Worm (Caenorhabditis elegans) whole organism, L1 larva: Measurements from ENCODE around the gene M04G7.5.

Experiments used
- dpl-1 ChIP-seq, 3 experiments: fragments of 150-350 bp in 2 of 3; sonication (generic microtip) in 1 of 3; optimal IDR thresholded peaks; 2 replicates each; lab custom pipeline; 2014 to 2017; ENCODE audit warnings: missing biosample characterization in 3 of 3, missing genetic modification characterization in 3 of 3, missing genetic modification reagents in 3 of 3
- elt-2 ChIP-seq: sonication (generic microtip); optimal IDR thresholded peaks from 2 replicates; lab custom pipeline; 2016; ENCODE audit warnings: missing genetic modification characterization, mild to moderate bottlenecking, inconsistent platforms, missing compliant biosample characterization, missing genetic modification reagents
- fkh-10 ChIP-seq: sonication (generic microtip); optimal IDR thresholded peaks from 2 replicates; lab custom pipeline; 2017; ENCODE audit warnings: missing biosample characterization, missing genetic modification reagents, missing genetic modification characterization
- skn-1 ChIP-seq: fragments of 150-350 bp; optimal IDR thresholded peaks from 2 replicates; lab custom pipeline; 2014; ENCODE audit warnings: missing biosample characterization, missing genetic modification characterization
- snu-23 ChIP-seq: sonication (generic microtip); optimal IDR thresholded peaks from 2 replicates; lab custom pipeline; 2016; ENCODE audit warnings: missing genetic modification characterization, missing compliant biosample characterization

- no peak for TF ChIP-seq dpl-1 (GFP tag; optimal IDR thresholded peaks at IDR 0.05; lab: Kevin White, UChicago)
- no peak for TF ChIP-seq skn-1
- TF ChIP-seq snu-23 (GFP tag; lab: Kevin White, UChicago), result no peak
- TF ChIP-seq fkh-10 (GFP tag; lab: Kevin White, UChicago), result no peak
- TF ChIP-seq elt-2 (tag; lab: Kevin White, UChicago), result no peak
Measured at ce11 chrIV:462050-462449, 7.2 kb downstream of the M04G7.5 start.
